Fruit fly (Drosophila melanogaster) S2 (cell line): ENCODE results near the gene Zip102B.

Experiments used
- CG8478 ChIP-seq: fragments of >200 bp; optimal IDR thresholded peaks from 2 replicates; lab custom pipeline; 2018
- CTCF ChIP-seq, 2 experiments: fragments of >200 bp; optimal IDR thresholded peaks; 2 replicates each; lab custom pipeline; 2018

Gene Zip102B

DNA sequence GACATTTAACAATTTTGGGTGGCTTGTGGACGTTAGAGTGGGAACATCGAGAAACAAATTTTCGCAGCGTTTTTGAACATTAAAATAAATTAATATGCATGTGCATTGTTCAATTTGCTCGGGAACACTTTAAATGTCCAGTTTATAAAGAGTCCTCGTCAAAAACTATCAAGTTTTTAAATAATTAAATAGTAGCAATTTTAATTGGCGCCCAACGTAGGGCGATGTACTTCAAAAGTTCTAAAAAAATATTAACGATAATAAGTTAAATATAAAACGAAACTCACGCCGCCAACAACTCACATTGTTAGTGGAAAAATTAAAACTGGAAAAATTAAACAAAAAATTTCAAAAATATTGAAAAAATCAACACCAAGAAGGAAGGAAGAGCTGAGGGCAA, 21.5 kb downstream of the Zip102B start:
- TF ChIP-seq CTCF (optimal IDR thresholded peaks at IDR 0.05; lab: Kevin White, UChicago) (no peak), CG8478 (no peak)

- no peak for TF ChIP-seq CG8478
- no peak for TF ChIP-seq CTCF (optimal IDR thresholded peaks at IDR 0.05; lab: Kevin White, UChicago)
These were observed 37.6 kb downstream of the Zip102B start, which contains the start of gene NfI for dm6 chr4:276325-276724. NfI (minus strand) TSS chr4:276369.

- TF ChIP-seq CTCF (optimal IDR thresholded peaks at IDR 0.05; lab: Kevin White, UChicago) (peak in 1 of 2 experiments; percentile 1), CG8478 (no peak)
These were observed 39.2 kb downstream of the Zip102B start for dm6 chr4:274704-275103.

dm6 chr4:261484-262070, 52.3 kb downstream of the Zip102B start:
- TF ChIP-seq CTCF (optimal IDR thresholded peaks at IDR 0.05; lab: Kevin White, UChicago) (no peak), CG8478 (no peak)
